Fruit fly (Drosophila melanogaster) whole organism, embryonic: ENCODE measurements around the gene Nak.

ENCODE experiments used
- Atf3 ChIP-seq: fragments of 200-800 bp; sonication (Bioruptor generic); optimal IDR thresholded peaks from 3 replicates; lab custom pipeline; 2016; ENCODE audit warnings: missing biosample characterization, missing genetic modification characterization
- BtbVII ChIP-seq: fragments of 200-800 bp; sonication (Bioruptor generic); optimal IDR thresholded peaks from 3 replicates; lab custom pipeline; 2017; ENCODE audit warnings: missing biosample characterization, mild to moderate bottlenecking, missing genetic modification characterization
- Bteb2 ChIP-seq: fragments of 200-800 bp; sonication (Bioruptor generic); optimal IDR thresholded peaks from 2 replicates; lab custom pipeline; 2016; ENCODE audit warnings: missing biosample characterization, missing genetic modification characterization
- CG1024 ChIP-seq: fragments of 200-800 bp; sonication (Bioruptor generic); IDR thresholded peaks from 2 replicates; pipeline ENCODE4 v1.3.6; 2022; ENCODE audit warnings: missing biosample characterization, missing genetic modification characterization
- CG10267 ChIP-seq: fragments of 200-800 bp; sonication (Bioruptor generic); optimal IDR thresholded peaks from 2 replicates; lab custom pipeline; 2018; ENCODE audit warnings: missing biosample characterization, mild to moderate bottlenecking, missing genetic modification characterization, moderate library complexity
- CG12071 ChIP-seq: fragments of 200-800 bp; sonication (Bioruptor generic); optimal IDR thresholded peaks from 3 replicates; lab custom pipeline; 2018; ENCODE audit warnings: missing biosample characterization, mild to moderate bottlenecking, missing genetic modification characterization
- CG13894 ChIP-seq: fragments of 200-800 bp; sonication (Bioruptor generic); optimal IDR thresholded peaks from 3 replicates; lab custom pipeline; 2018; ENCODE audit warnings: missing biosample characterization, mild to moderate bottlenecking, missing genetic modification characterization, moderate library complexity
- CG14050 ChIP-seq: fragments of 200-800 bp; sonication (Bioruptor generic); IDR thresholded peaks from 3 replicates; pipeline ENCODE4 v1.3.6; 2022; ENCODE audit warnings: missing biosample characterization, missing genetic modification characterization
- CG17568 ChIP-seq: fragments of 200-800 bp; sonication (Bioruptor generic); optimal IDR thresholded peaks from 2 replicates; lab custom pipeline; 2018; ENCODE audit warnings: missing biosample characterization, mild to moderate bottlenecking, missing genetic modification characterization, moderate library complexity
- CG18764 ChIP-seq: fragments of 200-800 bp; sonication (Bioruptor generic); optimal IDR thresholded peaks from 3 replicates; lab custom pipeline; 2016; ENCODE audit warnings: missing biosample characterization, missing genetic modification characterization
- CG30403 ChIP-seq: fragments of 200-800 bp; sonication (Bioruptor generic); optimal IDR thresholded peaks from 3 replicates; lab custom pipeline; 2016; ENCODE audit warnings: missing biosample characterization, missing genetic modification characterization
- CG30431 ChIP-seq: fragments of 200-800 bp; sonication (Bioruptor generic); optimal IDR thresholded peaks from 2 replicates; lab custom pipeline; 2017; ENCODE audit warnings: missing biosample characterization, missing genetic modification characterization
- CG3065 ChIP-seq: fragments of 200-800 bp; sonication (Bioruptor generic); optimal IDR thresholded peaks from 2 replicates; lab custom pipeline; 2016; ENCODE audit warnings: missing biosample characterization, missing genetic modification characterization
- CG3163 ChIP-seq: fragments of 200-800 bp; sonication (Bioruptor generic); optimal IDR thresholded peaks from 3 replicates; lab custom pipeline; 2016; ENCODE audit warnings: missing biosample characterization, missing genetic modification characterization
- CG8281 ChIP-seq: fragments of 200-800 bp; sonication (Bioruptor generic); optimal IDR thresholded peaks from 2 replicates; lab custom pipeline; 2018; ENCODE audit warnings: missing biosample characterization, mild to moderate bottlenecking, missing genetic modification characterization, moderate library complexity
- CG9817 ChIP-seq: fragments of 200-800 bp; sonication (Bioruptor generic); optimal IDR thresholded peaks from 2 replicates; lab custom pipeline; 2018; ENCODE audit warnings: missing biosample characterization, mild to moderate bottlenecking, missing genetic modification characterization, moderate library complexity
- D ChIP-seq, 2 experiments: fragments of 200-800 bp in 1 of 2; fragments of >200 bp in 1 of 2; sonication (Bioruptor generic) in 1 of 2; optimal IDR thresholded peaks; 2 replicates in 1 of 2; 3 replicates in 1 of 2; lab custom pipeline; 2017; ENCODE audit warnings: mild to moderate bottlenecking in 1 of 2, missing biosample characterization in 1 of 2, missing genetic modification characterization in 1 of 2, missing genetic modification reagents in 1 of 2
- Drgx ChIP-seq: fragments of 200-800 bp; sonication (Bioruptor generic); IDR thresholded peaks from 2 replicates; pipeline ENCODE4 v1.3.6; 2022; ENCODE audit warnings: missing biosample characterization, missing genetic modification characterization
- HLH3B ChIP-seq: fragments of 200-800 bp; sonication (Bioruptor generic); IDR thresholded peaks from 2 replicates; pipeline ENCODE4 v1.3.6; 2022; ENCODE audit warnings: missing biosample characterization, missing genetic modification characterization
- Hr39 ChIP-seq: fragments of >200 bp; optimal IDR thresholded peaks from 2 replicates; lab custom pipeline; 2017
- Hr78 ChIP-seq, 2 experiments: fragments of 200-800 bp in 1 of 2; fragments of >200 bp in 1 of 2; sonication (Bioruptor generic) in 1 of 2; optimal IDR thresholded peaks; 2 replicates each; lab custom pipeline; 2017 to 2019; ENCODE audit warnings: missing biosample characterization in 2 of 2, missing genetic modification characterization in 2 of 2, mild to moderate bottlenecking in 1 of 2, moderate library complexity in 1 of 2
- Jarid2 ChIP-seq: fragments of 200-800 bp; sonication (Bioruptor generic); optimal IDR thresholded peaks from 3 replicates; lab custom pipeline; 2017; ENCODE audit warnings: mild to moderate bottlenecking, missing biosample characterization, missing genetic modification reagents, missing genetic modification characterization
- Mes4 ChIP-seq: fragments of 200-800 bp; sonication (Bioruptor generic); optimal IDR thresholded peaks from 2 replicates; lab custom pipeline; 2016; ENCODE audit warnings: missing biosample characterization, missing genetic modification characterization
- NFAT ChIP-seq: fragments of 200-800 bp; sonication (Bioruptor generic); IDR thresholded peaks from 2 replicates; pipeline ENCODE4 v1.3.6; 2022; ENCODE audit warnings: missing biosample characterization, missing genetic modification characterization
- Ssrp ChIP-seq: fragments of 200-800 bp; sonication (Bioruptor generic); optimal IDR thresholded peaks from 2 replicates; lab custom pipeline; 2018; ENCODE audit warnings: missing biosample characterization, mild to moderate bottlenecking, missing genetic modification characterization, moderate library complexity
- Tbp ChIP-seq: fragments of >200 bp; optimal IDR thresholded peaks from 2 replicates; lab custom pipeline; 2018; ENCODE audit warnings: missing biosample characterization, missing genetic modification characterization
- Xbp1 ChIP-seq: fragments of 200-800 bp; sonication (Bioruptor generic); optimal IDR thresholded peaks from 3 replicates; lab custom pipeline; 2016; ENCODE audit warnings: missing biosample characterization, mild to moderate bottlenecking, missing genetic modification characterization
- ab ChIP-seq: fragments of 200-800 bp; sonication (Bioruptor generic); optimal IDR thresholded peaks from 2 replicates; lab custom pipeline; 2016; ENCODE audit warnings: missing biosample characterization, missing genetic modification characterization
- ap ChIP-seq: fragments of 200-800 bp; sonication (Bioruptor generic); IDR thresholded peaks from 2 replicates; pipeline ENCODE4 v1.3.6; 2022; ENCODE audit warnings: missing biosample characterization, missing genetic modification characterization
- ash1 ChIP-seq: fragments of 200-800 bp; sonication (Bioruptor generic); optimal IDR thresholded peaks from 2 replicates; lab custom pipeline; 2018; ENCODE audit warnings: missing biosample characterization, mild to moderate bottlenecking, missing genetic modification characterization
- az2 ChIP-seq: fragments of 200-800 bp; sonication (Bioruptor generic); optimal IDR thresholded peaks from 3 replicates; lab custom pipeline; 2016; ENCODE audit warnings: missing biosample characterization, missing genetic modification characterization
- bsh ChIP-seq, 2 experiments: fragments of 200-800 bp; sonication (Bioruptor generic); optimal IDR thresholded peaks; 2 replicates each; lab custom pipeline; 2017 to 2018; ENCODE audit warnings: mild to moderate bottlenecking in 2 of 2, missing biosample characterization in 2 of 2, missing genetic modification characterization in 2 of 2, moderate library complexity in 1 of 2
- cg ChIP-seq: fragments of 200-800 bp; sonication (Bioruptor generic); optimal IDR thresholded peaks from 3 replicates; lab custom pipeline; 2019; ENCODE audit warnings: missing biosample characterization, mild to moderate bottlenecking, missing genetic modification characterization, moderate library complexity
- chif ChIP-seq, 2 experiments: fragments of 200-800 bp; sonication (Bioruptor generic); optimal IDR thresholded peaks; 3 replicates each; lab custom pipeline; 2016; ENCODE audit warnings: missing biosample characterization in 2 of 2, missing genetic modification characterization in 2 of 2
- dpn ChIP-seq, 2 experiments: fragments of 200-800 bp; sonication (Bioruptor generic); optimal IDR thresholded peaks; 3 replicates each; lab custom pipeline; 2016; ENCODE audit warnings: missing biosample characterization in 2 of 2, missing genetic modification characterization in 2 of 2
- esg ChIP-seq: fragments of 200-800 bp; sonication (Bioruptor generic); conservative IDR thresholded peaks from 2 replicates; pipeline ENCODE4 v1.3.6; 2022; ENCODE audit warnings: missing biosample characterization, missing genetic modification characterization
- fd3F ChIP-seq: fragments of 200-800 bp; sonication (Bioruptor generic); optimal IDR thresholded peaks from 2 replicates; lab custom pipeline; 2018; ENCODE audit warnings: missing biosample characterization, mild to moderate bottlenecking, missing genetic modification characterization, moderate library complexity
- fu2 ChIP-seq: fragments of 200-800 bp; sonication (Bioruptor generic); optimal IDR thresholded peaks from 2 replicates; lab custom pipeline; 2016; ENCODE audit warnings: missing biosample characterization, missing genetic modification characterization
- gce ChIP-seq: fragments of 200-800 bp; sonication (Bioruptor generic); IDR thresholded peaks from 3 replicates; pipeline ENCODE4 v1.3.6; 2022; ENCODE audit warnings: missing biosample characterization, missing genetic modification characterization
- hbn ChIP-seq: fragments of 200-800 bp; sonication (Bioruptor generic); IDR thresholded peaks from 2 replicates; pipeline ENCODE4 v1.3.6; 2022; ENCODE audit warnings: missing biosample characterization, missing genetic modification characterization; ENCODE audit not compliant: partially characterized antibody
- kay ChIP-seq: fragments of 200-800 bp; sonication (Bioruptor generic); optimal IDR thresholded peaks from 2 replicates; lab custom pipeline; 2016; ENCODE audit warnings: missing biosample characterization, missing genetic modification characterization
- phol ChIP-seq: fragments of 200-800 bp; sonication (Bioruptor generic); optimal IDR thresholded peaks from 3 replicates; lab custom pipeline; 2018; ENCODE audit warnings: missing biosample characterization, mild to moderate bottlenecking, missing genetic modification characterization, moderate library complexity
- sc ChIP-seq, 3 experiments: fragments of >200 bp in 2 of 3; fragments of 200-800 bp in 1 of 3; sonication (Bioruptor generic) in 1 of 3; optimal IDR thresholded peaks; 2 replicates in 2 of 3; 3 replicates in 1 of 3; lab custom pipeline; 2017; ENCODE audit warnings: mild to moderate bottlenecking in 1 of 3, missing biosample characterization in 1 of 3, missing genetic modification characterization in 1 of 3, missing genetic modification reagents in 1 of 3
- slbo ChIP-seq: fragments of 200-800 bp; sonication (Bioruptor generic); IDR thresholded peaks from 2 replicates; pipeline ENCODE4 v1.3.6; 2022; ENCODE audit warnings: missing biosample characterization, missing genetic modification characterization
- sna ChIP-seq: fragments of 200-800 bp; sonication (Bioruptor generic); IDR thresholded peaks from 2 replicates; pipeline ENCODE4 v1.3.6; 2022; ENCODE audit warnings: missing biosample characterization, missing genetic modification characterization; ENCODE audit not compliant: partially characterized antibody
- sqz ChIP-seq: fragments of 200-800 bp; sonication (Bioruptor generic); optimal IDR thresholded peaks from 3 replicates; lab custom pipeline; 2018; ENCODE audit warnings: missing biosample characterization, mild to moderate bottlenecking, missing genetic modification characterization
- tgo ChIP-seq: fragments of 200-800 bp; sonication (Bioruptor generic); IDR thresholded peaks from 3 replicates; pipeline ENCODE4 v1.3.6; 2022; ENCODE audit warnings: missing biosample characterization, missing genetic modification characterization
- tio ChIP-seq: fragments of 200-800 bp; sonication (Bioruptor generic); optimal IDR thresholded peaks from 2 replicates; lab custom pipeline; 2017; ENCODE audit warnings: missing biosample characterization, missing genetic modification characterization, inconsistent platforms
- trem ChIP-seq: fragments of 200-800 bp; optimal IDR thresholded peaks from 3 replicates; lab custom pipeline; 2019; ENCODE audit warnings: missing biosample characterization, mild to moderate bottlenecking, missing genetic modification characterization, moderate library complexity
- unc-4 ChIP-seq: fragments of 200-800 bp; sonication (Bioruptor generic); IDR thresholded peaks from 2 replicates; pipeline ENCODE4 v1.3.6; 2022; ENCODE audit warnings: missing biosample characterization, missing genetic modification characterization; ENCODE audit not compliant: partially characterized antibody

Nak gene

DNA sequence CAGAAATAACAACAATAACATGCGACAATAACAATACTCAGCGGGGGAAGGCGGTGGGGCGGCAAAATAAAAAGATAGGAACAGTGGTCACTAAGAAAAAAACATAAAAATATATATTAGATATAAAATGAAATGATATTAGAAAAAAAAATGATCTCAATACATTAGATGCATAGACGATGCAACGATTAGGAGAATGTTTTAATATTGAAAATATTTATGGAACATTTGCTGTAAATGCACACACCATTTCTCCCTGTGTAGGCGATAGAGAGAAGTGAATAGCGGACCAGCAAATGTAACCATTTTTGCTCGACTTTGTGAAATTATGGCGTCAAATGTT, 2.4 kb downstream of the Nak start (continued):
- peak; percentile 39 for TF ChIP-seq fu2 (GFP tag; lab: Kevin White, UChicago)
- peak in 1 of 2 experiments; percentile 66 for TF ChIP-seq bsh (GFP tag; optimal IDR thresholded peaks at IDR 0.05; lab: Kevin White, UChicago)
- TF ChIP-seq HLH3B (GFP tag; lab: Robert Waterston, UW) = peak; percentile 84
- peak; percentile 50 for TF ChIP-seq trem
- peak; percentile 8 for TF ChIP-seq sqz
- peak; percentile 65; the same call in 1 of the 3 replicates for TF ChIP-seq gce (GFP tag; lab: Robert Waterston, UW)
- peak; percentile 77 for TF ChIP-seq Drgx (GFP tag; lab: Robert Waterston, UW)
- TF ChIP-seq Mes4 (GFP tag; lab: Kevin White, UChicago) = no peak
- TF ChIP-seq tio (GFP tag; lab: Kevin White, UChicago) = peak; percentile 67
- no peak for TF ChIP-seq cg (GFP tag; lab: Kevin White, UChicago)
- TF ChIP-seq ash1 (GFP tag; lab: Kevin White, UChicago) = no peak
- TF ChIP-seq sna (GFP tag; lab: Robert Waterston, UW) = no peak
- TF ChIP-seq kay (GFP tag; lab: Kevin White, UChicago) = no peak
- TF ChIP-seq CG18764 (GFP tag; lab: Kevin White, UChicago) = peak; percentile 70
- no peak for TF ChIP-seq Hr39
- TF ChIP-seq CG8281 (tag; lab: Kevin White, UChicago) = peak; percentile 57
- TF ChIP-seq Bteb2 (GFP tag; lab: Kevin White, UChicago) = peak; percentile 61
- no peak for TF ChIP-seq Atf3 (GFP tag; lab: Kevin White, UChicago)
- peak; percentile 85 for TF ChIP-seq CG13894
- peak; percentile 72 for TF ChIP-seq phol
- peak; percentile 59 for TF ChIP-seq ap
- TF ChIP-seq esg (GFP tag; lab: Robert Waterston, UW) = peak; percentile 87
- peak; percentile 32 for TF ChIP-seq Jarid2 (GFP tag; lab: Kevin White, UChicago)
- TF ChIP-seq fd3F (GFP tag; lab: Kevin White, UChicago) = peak; percentile 75
- TF ChIP-seq CG1024 (GFP tag; lab: Robert Waterston, UW) = peak; percentile 48
- TF ChIP-seq CG12071 = peak; percentile 60
- peak; percentile 45 to 63 for TF ChIP-seq dpn (GFP tag; optimal IDR thresholded peaks at IDR 0.05; lab: Kevin White, UChicago)
- no peak for TF ChIP-seq sc (optimal IDR thresholded peaks at IDR 0.05; lab: Kevin White, UChicago)
- TF ChIP-seq sc (GFP tag; optimal IDR thresholded peaks at IDR 0.05; lab: Kevin White, UChicago) = no peak
- TF ChIP-seq CG30431 (GFP tag; lab: Kevin White, UChicago) = peak; percentile 8
- TF ChIP-seq Ssrp (tag; lab: Kevin White, UChicago) = peak; percentile 57
- no peak for TF ChIP-seq CG3163 (GFP tag; lab: Kevin White, UChicago)
- TF ChIP-seq BtbVII (GFP tag; lab: Kevin White, UChicago) = peak; percentile 83
- no peak for TF ChIP-seq unc-4
- peak; percentile 73 for TF ChIP-seq Xbp1 (GFP tag; lab: Kevin White, UChicago)
- peak; percentile 97 for TF ChIP-seq slbo
- no peak for TF ChIP-seq D (optimal IDR thresholded peaks at IDR 0.05; lab: Kevin White, UChicago)
- TF ChIP-seq D (GFP tag; optimal IDR thresholded peaks at IDR 0.05; lab: Kevin White, UChicago) = peak; percentile 46
- peak; percentile 39 for TF ChIP-seq az2 (GFP tag; lab: Kevin White, UChicago)
- TF ChIP-seq CG10267 (tag; lab: Kevin White, UChicago) = peak; percentile 52
- no peak for TF ChIP-seq Tbp (GFP tag; lab: Kevin White, UChicago)
- peak; percentile 21 for TF ChIP-seq CG3065 (GFP tag; lab: Kevin White, UChicago)
- TF ChIP-seq CG9817 (tag; lab: Kevin White, UChicago) = peak; percentile 80
- no peak for TF ChIP-seq Hr78 (GFP tag; optimal IDR thresholded peaks at IDR 0.05; lab: Kevin White, UChicago)
- peak; percentile 5 to 33 for TF ChIP-seq chif (GFP tag; optimal IDR thresholded peaks at IDR 0.05; lab: Kevin White, UChicago)
- no peak for TF ChIP-seq hbn (GFP tag; lab: Robert Waterston, UW)
- TF ChIP-seq CG14050 = peak; percentile 87
- no peak for TF ChIP-seq ab (GFP tag; lab: Kevin White, UChicago)
- TF ChIP-seq CG30403 = peak; percentile 57
- peak; percentile 63 for TF ChIP-seq CG17568 (GFP tag; lab: Kevin White, UChicago)
- TF ChIP-seq NFAT = peak; percentile 89
- TF ChIP-seq tgo (GFP tag; lab: Robert Waterston, UW) = peak; percentile 90
